Worm (Caenorhabditis elegans): Measurements from ENCODE around the gene sorf-2.

sorf-2 gene

ce11 chrIII:5367995-5368899, 41.8 kb downstream of the sorf-2 start, which contains the start of gene dhs-9:
dhs-9 (minus strand) TSS chrIII:5368045.
- no peak for TF ChIP-seq nhr-120 (GFP tag; IDR thresholded peaks at IDR 0.05)
- no peak for TF ChIP-seq aptf-3 (GFP tag; IDR thresholded peaks at IDR 0.05)
- TF ChIP-seq ceh-100 (GFP tag; IDR thresholded peaks at IDR 0.05): no peak
- no peak for TF ChIP-seq hlh-26 (GFP tag; conservative IDR thresholded peaks at IDR 0.05)
- TF ChIP-seq atf-7 (tag; optimal IDR thresholded peaks at IDR 0.05): no peak
- TF ChIP-seq Y53G8AR.9 (GFP tag; conservative IDR thresholded peaks at IDR 0.05): peak; percentile 62
- no peak for TF ChIP-seq lir-1 (GFP tag; conservative IDR thresholded peaks at IDR 0.05)
- no peak for TF ChIP-seq B0035.1 (tag; optimal IDR thresholded peaks at IDR 0.05)
- no peak for TF ChIP-seq akir-1 (GFP tag; optimal IDR thresholded peaks at IDR 0.05)
- peak; percentile 18 for TF ChIP-seq attf-5 (GFP tag; optimal IDR thresholded peaks at IDR 0.05)
- TF ChIP-seq madf-10 (tag; optimal IDR thresholded peaks at IDR 0.05): no peak
- TF ChIP-seq attf-3 (GFP tag; conservative IDR thresholded peaks at IDR 0.05): no peak
- TF ChIP-seq repo-1 (tag; optimal IDR thresholded peaks at IDR 0.05): peak; percentile 68
- no peak for TF ChIP-seq dpl-1 (GFP tag; optimal IDR thresholded peaks at IDR 0.05)
- no peak for TF ChIP-seq snpc-1.3 (tag; optimal IDR thresholded peaks at IDR 0.05; ENCODE audit: insufficient read depth)
- no peak for TF ChIP-seq ztf-3 (GFP tag; optimal IDR thresholded peaks at IDR 0.05)
- peak; percentile 34 for TF ChIP-seq lin-40 (tag; optimal IDR thresholded peaks at IDR 0.05)
- TF ChIP-seq Y56A3A.18 (GFP tag; IDR thresholded peaks at IDR 0.05): no peak
- peak; percentile 32 for TF ChIP-seq pha-4 (tag; optimal IDR thresholded peaks at IDR 0.05)
- TF ChIP-seq him-1 (tag; optimal IDR thresholded peaks at IDR 0.05): peak; percentile 20
- TF ChIP-seq chd-7 (tag; optimal IDR thresholded peaks at IDR 0.05): no peak
- TF ChIP-seq let-607 (tag; optimal IDR thresholded peaks at IDR 0.05): no peak
- TF ChIP-seq ceh-40 (GFP tag; IDR thresholded peaks at IDR 0.05): no peak
- TF ChIP-seq nhr-80 (tag; optimal IDR thresholded peaks at IDR 0.05): peak; percentile 51
- TF ChIP-seq K11D2.4 (GFP tag; IDR thresholded peaks at IDR 0.05): no peak
- no peak for TF ChIP-seq cebp-1 (GFP tag; IDR thresholded peaks at IDR 0.05)
- peak; percentile 12 for TF ChIP-seq cebp-1 (tag; optimal IDR thresholded peaks at IDR 0.05)
- TF ChIP-seq nhr-27 (tag; optimal IDR thresholded peaks at IDR 0.05): no peak
- TF ChIP-seq Y79H2A.3 (GFP tag; conservative IDR thresholded peaks at IDR 0.05): no peak
- TF ChIP-seq ekl-4 (GFP tag; IDR thresholded peaks at IDR 0.05): no peak
- TF ChIP-seq mel-28 (tag; optimal IDR thresholded peaks at IDR 0.05; ENCODE audit: borderline replicate concordance): no peak
- TF ChIP-seq F10E7.11 (tag; optimal IDR thresholded peaks at IDR 0.05): no peak
- TF ChIP-seq rcor-1 (GFP tag; IDR thresholded peaks at IDR 0.05): no peak
- no peak for TF ChIP-seq ztf-28 (GFP tag; IDR thresholded peaks at IDR 0.05)
- no peak for TF ChIP-seq F22D6.2 (tag; optimal IDR thresholded peaks at IDR 0.05)
- no peak for TF ChIP-seq ets-4 (GFP tag; optimal IDR thresholded peaks at IDR 0.05)
- TF ChIP-seq F57C9.4 (tag; optimal IDR thresholded peaks at IDR 0.05): no peak
- TF ChIP-seq F49E8.2 (tag; optimal IDR thresholded peaks at IDR 0.05; ENCODE audit: insufficient read depth): no peak
- no peak for TF ChIP-seq C06A6.2 (GFP tag; conservative IDR thresholded peaks at IDR 0.05)
- TF ChIP-seq lin-26 (GFP tag; IDR thresholded peaks at IDR 0.05): no peak
- TF ChIP-seq F52B5.7 (tag; optimal IDR thresholded peaks at IDR 0.05): no peak
- TF ChIP-seq ceh-27 (GFP tag; optimal IDR thresholded peaks at IDR 0.05): no peak
- no peak for TF ChIP-seq sdz-38 (tag; optimal IDR thresholded peaks at IDR 0.05)
- TF ChIP-seq unc-130 (GFP tag; optimal IDR thresholded peaks at IDR 0.05): no peak
- peak; percentile 58; the same call in 1 of the 2 replicates for TF ChIP-seq nfyb-1 (GFP tag; IDR thresholded peaks at IDR 0.05)
- no peak for TF ChIP-seq T07F8.4 (tag; optimal IDR thresholded peaks at IDR 0.05)
